Worm (Caenorhabditis elegans) whole organism, early embryonic: Measurements from ENCODE around the gene wdr-31.

Experiments used
- B0310.2 ChIP-seq: sonication (generic microtip); optimal IDR thresholded peaks from 2 replicates; lab custom pipeline; 2016; ENCODE audit warnings: mild to moderate bottlenecking, missing genetic modification characterization, missing compliant biosample characterization
- F13C5.2 ChIP-seq: sonication (generic microtip); optimal IDR thresholded peaks from 2 replicates; lab custom pipeline; 2017; ENCODE audit warnings: mild to moderate bottlenecking, missing genetic modification characterization, inconsistent platforms, missing compliant biosample characterization
- ama-1 ChIP-seq: fragments of 150-350 bp; optimal IDR thresholded peaks from 2 replicates; lab custom pipeline; 2014
- ets-7 ChIP-seq: sonication (generic microtip); optimal IDR thresholded peaks from 2 replicates; lab custom pipeline; 2016; ENCODE audit warnings: missing genotype, missing genetic modification characterization, missing compliant biosample characterization
- flt-1 ChIP-seq: fragments of 200-800 bp; sonication (Bioruptor generic); IDR thresholded peaks from 2 replicates; pipeline ENCODE4 v1.3.6; 2022; ENCODE audit warnings: missing genetic modification characterization, missing compliant biosample characterization
- hnd-1 ChIP-seq: sonication (generic microtip); optimal IDR thresholded peaks from 2 replicates; lab custom pipeline; 2016; ENCODE audit warnings: missing genetic modification characterization, missing compliant biosample characterization
- pes-1 ChIP-seq: fragments of 200-800 bp; sonication (Bioruptor generic); IDR thresholded peaks from 2 replicates; pipeline ENCODE4 v1.3.6; 2022; ENCODE audit warnings: missing genetic modification reagents, missing genetic modification characterization, missing compliant biosample characterization

- TF ChIP-seq flt-1 (GFP tag; lab: Robert Waterston, UW), result no peak
- TF ChIP-seq ama-1 (lab: Kevin White, UChicago), result no peak
- TF ChIP-seq pes-1 (GFP tag; lab: Robert Waterston, UW), result no peak
- no peak for TF ChIP-seq B0310.2 (tag; lab: Kevin White, UChicago)
- no peak for TF ChIP-seq F13C5.2 (tag; lab: Kevin White, UChicago)
- TF ChIP-seq ets-7 (tag; lab: Kevin White, UChicago), result no peak
- TF ChIP-seq hnd-1 (tag; lab: Kevin White, UChicago), result no peak
Measured at ce11 chrII:2721992-2722391, 13.1 kb downstream of the wdr-31 start.
